Worm (Caenorhabditis elegans) whole organism, L1 larva: Measurements from ENCODE around the gene ric-8.

Experiments
- C16A3.4 ChIP-seq: fragments of 150-350 bp; optimal IDR thresholded peaks from 2 replicates; lab custom pipeline; 2014; ENCODE audit warnings: missing biosample characterization, missing genetic modification characterization
- C34B4.2 ChIP-seq: sonication (generic microtip); optimal IDR thresholded peaks from 2 replicates; lab custom pipeline; 2017; ENCODE audit warnings: mild to moderate bottlenecking, missing genetic modification characterization, missing compliant biosample characterization
- Y116A8C.19 ChIP-seq: sonication (generic microtip); optimal IDR thresholded peaks from 2 replicates; lab custom pipeline; 2016; ENCODE audit warnings: missing compliant biosample characterization, missing genetic modification characterization, borderline replicate concordance
- aly-2 ChIP-seq: fragments of 150-350 bp; optimal IDR thresholded peaks from 2 replicates; lab custom pipeline; 2014; ENCODE audit warnings: missing biosample characterization, missing genetic modification characterization
- ama-1 ChIP-seq: fragments of 150-350 bp; optimal IDR thresholded peaks from 2 replicates; lab custom pipeline; 2014
- blmp-1 ChIP-seq: fragments of 150-350 bp; optimal IDR thresholded peaks from 2 replicates; lab custom pipeline; 2014; ENCODE audit warnings: missing biosample characterization, missing genetic modification characterization
- ceh-8 ChIP-seq: fragments of 200-800 bp; sonication (Bioruptor generic); optimal IDR thresholded peaks from 2 replicates; lab custom pipeline; 2018; ENCODE audit warnings: mild to moderate bottlenecking, missing genetic modification characterization, moderate library complexity, missing compliant biosample characterization
- ceh-82 ChIP-seq, 3 experiments: fragments of 150-350 bp in 1 of 3; sonication (generic microtip) in 2 of 3; optimal IDR thresholded peaks; 2 replicates each; lab custom pipeline; 2014 to 2017; ENCODE audit warnings: missing biosample characterization in 3 of 3, missing genetic modification characterization in 3 of 3
- ceh-88 ChIP-seq: fragments of 200-800 bp; sonication (Bioruptor generic); IDR thresholded peaks from 2 replicates; pipeline ENCODE4 v1.3.6; 2022; ENCODE audit warnings: missing genetic modification characterization, missing compliant biosample characterization
- ces-1 ChIP-seq: fragments of 150-350 bp; optimal IDR thresholded peaks from 2 replicates; lab custom pipeline; 2014; ENCODE audit warnings: missing biosample characterization, missing genetic modification reagents, missing genetic modification characterization
- dsc-1 ChIP-seq: sonication (generic microtip); optimal IDR thresholded peaks from 2 replicates; lab custom pipeline; 2016; ENCODE audit warnings: mild to moderate bottlenecking, missing genetic modification characterization, missing compliant biosample characterization
- egl-27 ChIP-seq, 2 experiments: fragments of 150-350 bp in 1 of 2; sonication (generic microtip); optimal IDR thresholded peaks; 3 replicates each; lab custom pipeline; 2017 to 2018; ENCODE audit warnings: missing biosample characterization in 2 of 2, missing genetic modification characterization in 2 of 2, missing genetic modification reagents in 2 of 2
- elt-2 ChIP-seq: sonication (generic microtip); optimal IDR thresholded peaks from 2 replicates; lab custom pipeline; 2016; ENCODE audit warnings: missing genetic modification characterization, mild to moderate bottlenecking, inconsistent platforms, missing compliant biosample characterization, missing genetic modification reagents
- elt-3 ChIP-seq, 6 experiments: fragments of 150-350 bp in 1 of 6; sonication (generic microtip); optimal IDR thresholded peaks; 2 replicates each; lab custom pipeline; 2017 to 2018; ENCODE audit warnings: missing biosample characterization in 6 of 6, missing genetic modification characterization in 6 of 6, inconsistent platforms in 1 of 6
- ets-5 ChIP-seq: fragments of 200-800 bp; sonication (Bioruptor generic); IDR thresholded peaks from 2 replicates; pipeline ENCODE4 v1.3.6; 2022; ENCODE audit warnings: missing genetic modification characterization, missing compliant biosample characterization
- fkh-4 ChIP-seq: sonication (generic microtip); optimal IDR thresholded peaks from 2 replicates; lab custom pipeline; 2016; ENCODE audit warnings: missing compliant biosample characterization, missing genetic modification characterization, borderline replicate concordance
- fkh-8 ChIP-seq: sonication (generic microtip); optimal IDR thresholded peaks from 2 replicates; lab custom pipeline; 2016; ENCODE audit warnings: mild to moderate bottlenecking, missing genetic modification characterization, missing compliant biosample characterization
- fos-1 ChIP-seq: fragments of 150-350 bp; optimal IDR thresholded peaks from 2 replicates; lab custom pipeline; 2014; ENCODE audit warnings: missing biosample characterization, missing genetic modification characterization
- grh-1 ChIP-seq: fragments of 200-800 bp; sonication (Bioruptor generic); IDR thresholded peaks from 2 replicates; pipeline ENCODE4 v1.3.6; 2022; ENCODE audit warnings: missing genetic modification reagents, missing genetic modification characterization, missing compliant biosample characterization
- hlh-17 ChIP-seq: fragments of 200-800 bp; sonication (Bioruptor generic); optimal IDR thresholded peaks from 2 replicates; lab custom pipeline; 2018; ENCODE audit warnings: missing genetic modification characterization, mild to moderate bottlenecking, missing compliant biosample characterization, moderate library complexity, borderline replicate concordance
- hpl-2 ChIP-seq: fragments of 150-350 bp; optimal IDR thresholded peaks from 2 replicates; lab custom pipeline; 2014; ENCODE audit warnings: missing biosample characterization, missing genetic modification reagents, missing genetic modification characterization
- irx-1 ChIP-seq: sonication (generic microtip); optimal IDR thresholded peaks from 2 replicates; lab custom pipeline; 2016; ENCODE audit warnings: missing genetic modification characterization, missing compliant biosample characterization
- isw-1 ChIP-seq: fragments of 200-800 bp; sonication (Bioruptor generic); IDR thresholded peaks from 2 replicates; pipeline ENCODE4 v1.3.6; 2022; ENCODE audit warnings: missing genetic modification characterization, missing compliant biosample characterization
- lin-13 ChIP-seq: fragments of 150-350 bp; optimal IDR thresholded peaks from 2 replicates; lab custom pipeline; 2014; ENCODE audit warnings: missing biosample characterization, missing genetic modification reagents, missing genetic modification characterization
- lin-14 ChIP-seq: fragments of 200-800 bp; sonication (Bioruptor generic); optimal IDR thresholded peaks from 2 replicates; lab custom pipeline; 2018; ENCODE audit warnings: mild to moderate bottlenecking, missing genetic modification characterization, moderate library complexity, missing compliant biosample characterization
- lin-35 ChIP-seq, 2 experiments: fragments of 150-350 bp; optimal IDR thresholded peaks; 2 replicates each; lab custom pipeline; 2014; ENCODE audit warnings: missing biosample characterization in 2 of 2, missing genetic modification characterization in 2 of 2, missing genetic modification reagents in 2 of 2
- lir-3 ChIP-seq: sonication (generic microtip); optimal IDR thresholded peaks from 2 replicates; lab custom pipeline; 2016; ENCODE audit warnings: mild to moderate bottlenecking, missing genetic modification characterization, moderate library complexity, missing compliant biosample characterization; ENCODE audit not compliant: poor library complexity
- lsy-2 ChIP-seq, 2 experiments: fragments of 150-350 bp; optimal IDR thresholded peaks; 2 replicates each; lab custom pipeline; 2014; ENCODE audit warnings: missing biosample characterization in 2 of 2, missing genetic modification characterization in 2 of 2
- mef-2 ChIP-seq: fragments of 150-350 bp; optimal IDR thresholded peaks from 2 replicates; lab custom pipeline; 2014; ENCODE audit warnings: missing biosample characterization, missing genetic modification characterization
- mep-1 ChIP-seq: fragments of 150-350 bp; optimal IDR thresholded peaks from 2 replicates; lab custom pipeline; 2014; ENCODE audit warnings: missing biosample characterization, missing genetic modification characterization
- nhr-20 ChIP-seq: sonication (generic microtip); optimal IDR thresholded peaks from 2 replicates; lab custom pipeline; 2016; ENCODE audit warnings: mild to moderate bottlenecking, missing genetic modification characterization, missing compliant biosample characterization
- nhr-28 ChIP-seq: fragments of 150-350 bp; optimal IDR thresholded peaks from 2 replicates; lab custom pipeline; 2014; ENCODE audit warnings: missing biosample characterization, missing genetic modification characterization
- nhr-77 ChIP-seq: fragments of 150-350 bp; optimal IDR thresholded peaks from 2 replicates; lab custom pipeline; 2014; ENCODE audit warnings: missing biosample characterization, missing genetic modification characterization
- nhr-84 ChIP-seq: sonication (generic microtip); optimal IDR thresholded peaks from 2 replicates; lab custom pipeline; 2017; ENCODE audit warnings: missing biosample characterization, missing genetic modification characterization
- nhr-85 ChIP-seq: sonication (generic microtip); peaks from one replicate; lab custom pipeline; 2016; ENCODE audit warnings: missing genetic modification characterization, inconsistent platforms, missing compliant biosample characterization
- nhr-90 ChIP-seq: sonication (generic microtip); optimal IDR thresholded peaks from 2 replicates; lab custom pipeline; 2016; ENCODE audit warnings: mild to moderate bottlenecking, missing genetic modification characterization, missing compliant biosample characterization; ENCODE audit not compliant: poor library complexity
- pqm-1 ChIP-seq: sonication (generic microtip); optimal IDR thresholded peaks from 3 replicates; lab custom pipeline; 2017; ENCODE audit warnings: missing biosample characterization, missing genetic modification characterization
- rnt-1 ChIP-seq: sonication (generic microtip); optimal IDR thresholded peaks from 2 replicates; lab custom pipeline; 2016; ENCODE audit warnings: mild to moderate bottlenecking, missing genetic modification characterization, moderate library complexity, missing compliant biosample characterization
- skn-1 ChIP-seq: fragments of 150-350 bp; optimal IDR thresholded peaks from 2 replicates; lab custom pipeline; 2014; ENCODE audit warnings: missing biosample characterization, missing genetic modification characterization
- snpc-4 ChIP-seq: fragments of 150-350 bp; optimal IDR thresholded peaks from 2 replicates; lab custom pipeline; 2014; ENCODE audit warnings: missing biosample characterization, missing genetic modification characterization
- sox-4 ChIP-seq: sonication (generic microtip); optimal IDR thresholded peaks from 2 replicates; lab custom pipeline; 2016; ENCODE audit warnings: missing genetic modification characterization, missing compliant biosample characterization
- sptf-1 ChIP-seq: fragments of 150-350 bp; optimal IDR thresholded peaks from 2 replicates; lab custom pipeline; 2014; ENCODE audit warnings: missing biosample characterization, missing genetic modification characterization
- swsn-7 ChIP-seq: sonication (generic microtip); optimal IDR thresholded peaks from 2 replicates; lab custom pipeline; 2016; ENCODE audit warnings: missing genetic modification characterization, missing compliant biosample characterization
- tbx-2 ChIP-seq: sonication (generic microtip); optimal IDR thresholded peaks from 2 replicates; lab custom pipeline; 2016; ENCODE audit warnings: missing genetic modification characterization, missing compliant biosample characterization
- tlp-1 ChIP-seq: fragments of 150-350 bp; optimal IDR thresholded peaks from 2 replicates; lab custom pipeline; 2014; ENCODE audit warnings: missing biosample characterization, missing genetic modification characterization
- unc-30 ChIP-seq: sonication (generic microtip); optimal IDR thresholded peaks from 2 replicates; lab custom pipeline; 2017; ENCODE audit warnings: missing biosample characterization, missing genetic modification characterization
- unc-62 ChIP-seq: fragments of 150-350 bp; optimal IDR thresholded peaks from 2 replicates; lab custom pipeline; 2014; ENCODE audit warnings: missing biosample characterization, missing genetic modification reagents, missing genetic modification characterization
- unc-86 ChIP-seq: sonication (generic microtip); optimal IDR thresholded peaks from 2 replicates; lab custom pipeline; 2016; ENCODE audit warnings: missing genetic modification characterization, missing compliant biosample characterization
- xbp-1 ChIP-seq: sonication (generic microtip); optimal IDR thresholded peaks from 2 replicates; lab custom pipeline; 2016; ENCODE audit warnings: missing genetic modification characterization, missing compliant biosample characterization
- ztf-11 ChIP-seq, 2 experiments: sonication (generic microtip); optimal IDR thresholded peaks; 2 replicates each; lab custom pipeline; 2016 to 2017; ENCODE audit warnings: missing genetic modification characterization in 2 of 2, missing biosample characterization in 1 of 2, missing compliant biosample characterization in 1 of 2
- ztf-4 ChIP-seq: fragments of 150-350 bp; optimal IDR thresholded peaks from 2 replicates; lab custom pipeline; 2014; ENCODE audit warnings: missing biosample characterization, missing genetic modification characterization

The ric-8 gene

DNA sequence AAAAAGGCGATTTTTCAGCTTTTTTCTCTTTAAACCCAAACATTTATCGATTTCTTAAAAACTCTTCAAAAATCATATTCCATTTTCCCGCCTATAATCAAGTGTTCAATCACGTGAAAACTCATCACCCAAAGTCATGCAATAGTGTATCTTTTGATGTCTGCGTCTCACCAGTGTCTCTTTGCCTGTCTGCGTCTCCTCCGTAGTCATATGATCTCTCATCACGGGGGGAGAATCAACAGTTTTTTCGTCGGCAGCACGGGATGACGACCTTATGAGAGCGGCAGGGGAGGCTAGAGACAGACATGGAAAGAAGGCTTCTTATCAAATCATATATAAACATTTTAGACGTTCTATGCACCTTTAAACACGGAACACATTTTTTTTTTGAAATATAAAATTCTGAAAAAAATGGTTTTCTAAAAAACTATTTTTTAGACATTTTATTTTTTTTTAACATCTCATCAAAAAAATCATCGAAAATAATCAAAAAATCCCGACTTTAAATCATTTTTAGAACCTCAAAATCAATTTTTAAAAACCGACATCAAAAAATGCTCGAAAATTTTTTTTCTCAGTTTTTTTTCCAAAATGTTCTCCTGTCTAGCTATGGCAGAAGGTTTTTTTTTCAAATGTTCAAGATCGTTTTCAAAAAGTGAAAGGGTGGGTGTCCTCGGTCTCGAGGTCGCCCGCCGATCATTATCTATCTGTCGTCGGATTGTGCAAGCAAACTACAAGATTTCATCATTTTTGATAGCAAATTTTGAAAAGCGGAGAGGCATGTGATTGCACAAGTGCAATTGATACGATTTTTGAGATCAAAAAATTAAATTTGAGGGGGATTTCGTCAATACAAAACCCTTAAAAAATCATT, 40.5 kb upstream of the ric-8 start:
- TF ChIP-seq sptf-1 (tag; lab: Kevin White, UChicago), result no peak
- TF ChIP-seq isw-1 (GFP tag; lab: Robert Waterston, UW), result peak; percentile 84
- TF ChIP-seq lir-3 (tag; lab: Kevin White, UChicago), result peak; percentile 94
- peak; percentile 98 for TF ChIP-seq sox-4 (tag; lab: Kevin White, UChicago)
- TF ChIP-seq tbx-2 (tag; lab: Kevin White, UChicago), result peak; percentile 98
- TF ChIP-seq dsc-1, result peak; percentile 96
- TF ChIP-seq aly-2 (tag; lab: Kevin White, UChicago), result peak; percentile 84
- TF ChIP-seq fkh-4 (tag; lab: Kevin White, UChicago), result peak; percentile 64
- no peak for TF ChIP-seq nhr-84 (tag; lab: Kevin White, UChicago)
- TF ChIP-seq lin-14, result peak; percentile 99
- TF ChIP-seq skn-1 (tag; lab: Kevin White, UChicago), result peak; percentile 98
- peak; percentile 99 for TF ChIP-seq mep-1 (tag; lab: Kevin White, UChicago)
- peak; percentile 100 for TF ChIP-seq nhr-85 (tag; lab: Kevin White, UChicago)
- peak in 5 of 6 experiments; percentile 31 to 100 (median 95) for TF ChIP-seq elt-3 (tag; optimal IDR thresholded peaks at IDR 0.05; lab: Kevin White, UChicago)
- peak; percentile 99 for TF ChIP-seq nhr-90 (tag; lab: Kevin White, UChicago)
- TF ChIP-seq C34B4.2 (tag; lab: Kevin White, UChicago), result peak; percentile 59
- TF ChIP-seq fos-1 (tag; lab: Kevin White, UChicago), result peak; percentile 93
- peak; percentile 98 for TF ChIP-seq grh-1 (GFP tag; lab: Robert Waterston, UW)
- no peak for TF ChIP-seq unc-62 (GFP tag; lab: Kevin White, UChicago)
- TF ChIP-seq lin-13 (GFP tag; lab: Kevin White, UChicago), result peak; percentile 99
- peak; percentile 98 for TF ChIP-seq ztf-4 (tag; lab: Kevin White, UChicago)
- peak; percentile 95 to 96 for TF ChIP-seq lsy-2 (tag; optimal IDR thresholded peaks at IDR 0.05; lab: Kevin White, UChicago)
- no peak for TF ChIP-seq pqm-1 (tag; lab: Kevin White, UChicago)
- TF ChIP-seq lin-35 (GFP tag; optimal IDR thresholded peaks at IDR 0.05; lab: Kevin White, UChicago), result peak; percentile 89 to 96
- peak; percentile 95 for TF ChIP-seq ama-1
- TF ChIP-seq nhr-77 (tag; lab: Kevin White, UChicago), result peak; percentile 93
- peak; percentile 75 for TF ChIP-seq nhr-28 (tag; lab: Kevin White, UChicago)
- TF ChIP-seq ces-1, result no peak
- peak; percentile 92 for TF ChIP-seq unc-86 (tag; lab: Kevin White, UChicago)
- peak; percentile 95 for TF ChIP-seq hpl-2
- TF ChIP-seq ets-5 (GFP tag; lab: Robert Waterston, UW), result no peak
- TF ChIP-seq xbp-1 (tag; lab: Kevin White, UChicago), result peak; percentile 97
- TF ChIP-seq C16A3.4, result peak; percentile 96
- TF ChIP-seq elt-2 (tag; lab: Kevin White, UChicago), result peak; percentile 99
- TF ChIP-seq nhr-20 (tag; lab: Kevin White, UChicago), result peak; percentile 100
- peak; percentile 96 for TF ChIP-seq irx-1 (tag; lab: Kevin White, UChicago)
- no peak for TF ChIP-seq tlp-1 (tag; lab: Kevin White, UChicago)
- TF ChIP-seq ceh-82 (tag; optimal IDR thresholded peaks at IDR 0.05; lab: Kevin White, UChicago), result peak; percentile 90 to 93 (median 90)
- peak in 1 of 2 experiments; percentile 86 for TF ChIP-seq ztf-11 (tag; optimal IDR thresholded peaks at IDR 0.05; lab: Kevin White, UChicago)
- TF ChIP-seq mef-2 (tag; lab: Kevin White, UChicago), result peak; percentile 84
- peak; percentile 99 for TF ChIP-seq swsn-7 (tag; lab: Kevin White, UChicago)
- peak; percentile 96 for TF ChIP-seq ceh-88 (GFP tag; lab: Robert Waterston, UW)
- TF ChIP-seq fkh-8 (tag; lab: Kevin White, UChicago), result peak; percentile 99
- no peak for TF ChIP-seq Y116A8C.19 (tag; lab: Kevin White, UChicago)
- TF ChIP-seq snpc-4 (tag; lab: Kevin White, UChicago), result peak; percentile 89
- TF ChIP-seq hlh-17 (GFP tag; lab: Kevin White, UChicago), result no peak
- TF ChIP-seq egl-27 (tag; optimal IDR thresholded peaks at IDR 0.05; lab: Kevin White, UChicago), result peak in 1 of 2 experiments; percentile 71
- TF ChIP-seq blmp-1 (tag; lab: Kevin White, UChicago), result peak; percentile 90
- TF ChIP-seq rnt-1 (tag; lab: Kevin White, UChicago), result peak; percentile 97
- no peak for TF ChIP-seq unc-30 (tag; lab: Kevin White, UChicago)
- TF ChIP-seq ceh-8 (GFP tag; lab: Kevin White, UChicago), result peak; percentile 97
